Worm (Caenorhabditis elegans) whole organism, L2 larva: Measurements from ENCODE around the gene arx-2.

Source experiments
- C34F6.9 ChIP-seq: fragments of 150-350 bp; optimal IDR thresholded peaks from 2 replicates; lab custom pipeline; 2014; ENCODE audit warnings: missing biosample characterization, missing genetic modification characterization
- F13H6.1 ChIP-seq: sonication (generic microtip); optimal IDR thresholded peaks from 2 replicates; lab custom pipeline; 2016; ENCODE audit warnings: missing genetic modification characterization, missing compliant biosample characterization
- R02D3.7 ChIP-seq: fragments of 150-350 bp; optimal IDR thresholded peaks from 2 replicates; lab custom pipeline; 2014; ENCODE audit warnings: missing biosample characterization, missing genetic modification characterization
- ZK546.5 ChIP-seq: sonication (generic microtip); optimal IDR thresholded peaks from 2 replicates; lab custom pipeline; 2017; ENCODE audit warnings: missing biosample characterization, missing genetic modification characterization
- alr-1 ChIP-seq: fragments of 150-350 bp; optimal IDR thresholded peaks from 2 replicates; lab custom pipeline; 2014; ENCODE audit warnings: missing biosample characterization, missing genetic modification characterization
- ama-1 ChIP-seq: fragments of 150-350 bp; optimal IDR thresholded peaks from 2 replicates; lab custom pipeline; 2018; ENCODE audit warnings: inconsistent platforms
- blmp-1 ChIP-seq: sonication (generic microtip); optimal IDR thresholded peaks from 2 replicates; lab custom pipeline; 2017; ENCODE audit warnings: missing genetic modification characterization, mild to moderate bottlenecking, missing compliant biosample characterization, antibody characterized with exemption, moderate library complexity; ENCODE audit not compliant: insufficient read depth
- ceh-16 ChIP-seq: fragments of 150-350 bp; optimal IDR thresholded peaks from 2 replicates; lab custom pipeline; 2014; ENCODE audit warnings: missing biosample characterization, missing genetic modification characterization
- ceh-82 ChIP-seq: fragments of 150-350 bp; optimal IDR thresholded peaks from 2 replicates; lab custom pipeline; 2014; ENCODE audit warnings: missing biosample characterization, missing genetic modification characterization
- dmd-4 ChIP-seq: sonication (generic microtip); optimal IDR thresholded peaks from 2 replicates; lab custom pipeline; 2017; ENCODE audit warnings: missing biosample characterization, missing genetic modification characterization
- egl-27 ChIP-seq: sonication (generic microtip); optimal IDR thresholded peaks from 3 replicates; lab custom pipeline; 2017; ENCODE audit warnings: missing biosample characterization, missing genetic modification reagents, missing genetic modification characterization
- elt-1 ChIP-seq: fragments of 150-350 bp; optimal IDR thresholded peaks from 2 replicates; lab custom pipeline; 2014; ENCODE audit warnings: missing biosample characterization, missing genetic modification characterization
- elt-3 ChIP-seq: sonication (generic microtip); optimal IDR thresholded peaks from 2 replicates; lab custom pipeline; 2017; ENCODE audit warnings: missing biosample characterization, missing genetic modification characterization
- fos-1 ChIP-seq: fragments of 150-350 bp; optimal IDR thresholded peaks from 2 replicates; lab custom pipeline; 2014; ENCODE audit warnings: missing biosample characterization, missing genetic modification characterization
- gmeb-1 ChIP-seq: fragments of 150-350 bp; optimal IDR thresholded peaks from 2 replicates; lab custom pipeline; 2014; ENCODE audit warnings: missing biosample characterization, missing genetic modification characterization
- lin-11 ChIP-seq: fragments of 150-350 bp; sonication (generic microtip); optimal IDR thresholded peaks from 2 replicates; lab custom pipeline; 2014; ENCODE audit warnings: missing biosample characterization, missing genetic modification characterization, inconsistent platforms, mixed read lengths
- lin-13 ChIP-seq: fragments of 150-350 bp; optimal IDR thresholded peaks from 2 replicates; lab custom pipeline; 2014; ENCODE audit warnings: missing biosample characterization, missing genetic modification reagents, missing genetic modification characterization
- lin-39 ChIP-seq: fragments of 150-350 bp; optimal IDR thresholded peaks from 2 replicates; lab custom pipeline; 2014; ENCODE audit warnings: missing biosample characterization, missing genetic modification reagents, missing genetic modification characterization
- lsy-2 ChIP-seq, 2 experiments: fragments of 150-350 bp in 1 of 2; sonication (generic microtip) in 1 of 2; optimal IDR thresholded peaks; 2 replicates each; lab custom pipeline; 2014 to 2017; ENCODE audit warnings: missing biosample characterization in 2 of 2, missing genetic modification characterization in 2 of 2
- mab-5 ChIP-seq: fragments of 150-350 bp; optimal IDR thresholded peaks from 2 replicates; lab custom pipeline; 2014; ENCODE audit warnings: missing biosample characterization, missing genetic modification characterization
- mdl-1 ChIP-seq, 2 experiments: fragments of 150-350 bp in 1 of 2; sonication (generic microtip) in 1 of 2; optimal IDR thresholded peaks; 2 replicates each; lab custom pipeline; 2017; ENCODE audit warnings: missing biosample characterization in 2 of 2, missing genetic modification characterization in 2 of 2
- nhr-10 ChIP-seq: sonication (generic microtip); optimal IDR thresholded peaks from 2 replicates; lab custom pipeline; 2017; ENCODE audit warnings: missing biosample characterization, missing genetic modification characterization
- nhr-12 ChIP-seq: fragments of 150-350 bp; optimal IDR thresholded peaks from 2 replicates; lab custom pipeline; 2014; ENCODE audit warnings: missing biosample characterization, missing genetic modification characterization
- nhr-129 ChIP-seq: fragments of 150-350 bp; optimal IDR thresholded peaks from 2 replicates; lab custom pipeline; 2014; ENCODE audit warnings: missing biosample characterization, missing genetic modification characterization
- nhr-21 ChIP-seq: fragments of 150-350 bp; optimal IDR thresholded peaks from 2 replicates; lab custom pipeline; 2014; ENCODE audit warnings: missing biosample characterization, missing genetic modification characterization
- nhr-23 ChIP-seq: fragments of 150-350 bp; optimal IDR thresholded peaks from 2 replicates; lab custom pipeline; 2014; ENCODE audit warnings: missing biosample characterization, missing genetic modification reagents, missing genetic modification characterization
- nhr-237 ChIP-seq: fragments of 150-350 bp; optimal IDR thresholded peaks from 2 replicates; lab custom pipeline; 2014; ENCODE audit warnings: missing biosample characterization, missing genetic modification characterization
- nhr-25 ChIP-seq: fragments of 150-350 bp; sonication (generic microtip); optimal IDR thresholded peaks from 3 replicates; lab custom pipeline; 2014; ENCODE audit warnings: missing biosample characterization, missing genetic modification characterization
- nhr-6 ChIP-seq: fragments of 150-350 bp; optimal IDR thresholded peaks from 2 replicates; lab custom pipeline; 2014; ENCODE audit warnings: missing biosample characterization, missing genetic modification characterization
- nhr-77 ChIP-seq: fragments of 150-350 bp; optimal IDR thresholded peaks from 2 replicates; lab custom pipeline; 2014; ENCODE audit warnings: missing biosample characterization, missing genetic modification characterization
- peb-1 ChIP-seq: fragments of 150-350 bp; optimal IDR thresholded peaks from 2 replicates; lab custom pipeline; 2014; ENCODE audit warnings: missing biosample characterization, missing genetic modification characterization
- sem-4 ChIP-seq: fragments of 150-350 bp; optimal IDR thresholded peaks from 2 replicates; lab custom pipeline; 2014; ENCODE audit warnings: missing biosample characterization, missing genetic modification reagents, missing genetic modification characterization
- sma-3 ChIP-seq: sonication (generic microtip); optimal IDR thresholded peaks from 2 replicates; lab custom pipeline; 2016; ENCODE audit warnings: missing genetic modification reagents, missing genetic modification characterization, missing compliant biosample characterization
- sma-9 ChIP-seq, 2 experiments: fragments of 150-350 bp in 1 of 2; sonication (generic microtip) in 1 of 2; optimal IDR thresholded peaks; 2 replicates each; lab custom pipeline; 2014 to 2016; ENCODE audit warnings: missing genetic modification characterization in 2 of 2, mild to moderate bottlenecking in 1 of 2, missing biosample characterization in 1 of 2, missing compliant biosample characterization in 1 of 2, missing genetic modification reagents in 1 of 2, moderate library complexity in 1 of 2
- snpc-4 ChIP-seq: fragments of 150-350 bp; optimal IDR thresholded peaks from 2 replicates; lab custom pipeline; 2014; ENCODE audit warnings: missing biosample characterization, missing genetic modification characterization
- unc-39 ChIP-seq: fragments of 150-350 bp; optimal IDR thresholded peaks from 2 replicates; lab custom pipeline; 2014; ENCODE audit warnings: missing biosample characterization, missing genetic modification characterization
- unc-55 ChIP-seq: fragments of 150-350 bp; sonication (generic microtip); optimal IDR thresholded peaks from 3 replicates; lab custom pipeline; 2014; ENCODE audit warnings: missing biosample characterization, missing genetic modification reagents, missing genetic modification characterization
- unc-62 ChIP-seq: fragments of 150-350 bp; optimal IDR thresholded peaks from 2 replicates; lab custom pipeline; 2014; ENCODE audit warnings: missing biosample characterization, missing genetic modification reagents, missing genetic modification characterization
- zag-1 ChIP-seq: fragments of 150-350 bp; optimal IDR thresholded peaks from 2 replicates; lab custom pipeline; 2014; ENCODE audit warnings: missing biosample characterization, missing genetic modification characterization
- ztf-1 ChIP-seq: fragments of 200-800 bp; sonication (Bioruptor generic); conservative IDR thresholded peaks from 2 replicates; pipeline ENCODE4 v1.3.6; 2022; ENCODE audit warnings: missing genetic modification characterization, missing compliant biosample characterization
- ztf-11 ChIP-seq: sonication (generic microtip); optimal IDR thresholded peaks from 2 replicates; lab custom pipeline; 2017; ENCODE audit warnings: missing biosample characterization, missing genetic modification characterization
- ztf-4 ChIP-seq: fragments of 150-350 bp; optimal IDR thresholded peaks from 2 replicates; lab custom pipeline; 2014; ENCODE audit warnings: missing biosample characterization, missing genetic modification characterization

Gene arx-2

ce11 chrV:10381726-10382125, 43.6 kb upstream of the arx-2 start, which contains the start of gene abu-1:
Gene abu-1, minus strand, starts transcription at chrV:10381826.
- TF ChIP-seq alr-1 (tag; lab: Kevin White, UChicago) (no peak), unc-62 (no peak), ceh-16 (tag; lab: Kevin White, UChicago) (no peak), C34F6.9 (tag; lab: Kevin White, UChicago) (no peak), lin-11 (no peak), ztf-11 (tag; lab: Kevin White, UChicago) (no peak)

ce11 chrV:10379761-10380160, 41.6 kb upstream of the arx-2 start:
- TF ChIP-seq ztf-11 (tag; lab: Kevin White, UChicago) (no peak), nhr-6 (tag; lab: Kevin White, UChicago) (no peak), lin-39 (tag; lab: Kevin White, UChicago) (no peak), sem-4 (tag; lab: Kevin White, UChicago) (no peak), nhr-237 (no peak), lin-11 (no peak), unc-39 (tag; lab: Kevin White, UChicago) (no peak), R02D3.7 (tag; lab: Kevin White, UChicago) (no peak), nhr-12 (tag; lab: Kevin White, UChicago) (no peak), elt-3 (tag; lab: Kevin White, UChicago) (no peak)

ce11 chrV:10379293-10379692, 41.1 kb upstream of the arx-2 start, which contains the start of gene AC3.12:
Gene AC3.12, minus strand, starts transcription at chrV:10379393.
- no peak for TF ChIP-seq nhr-237
- no peak for TF ChIP-seq lin-39 (tag; lab: Kevin White, UChicago)
- no peak for TF ChIP-seq nhr-23 (tag; lab: Kevin White, UChicago)
- TF ChIP-seq mdl-1 (tag; optimal IDR thresholded peaks at IDR 0.05; lab: Kevin White, UChicago) = no peak
- TF ChIP-seq zag-1 (tag; lab: Kevin White, UChicago) = no peak
- no peak for TF ChIP-seq C34F6.9 (tag; lab: Kevin White, UChicago)
- TF ChIP-seq nhr-129 (tag; lab: Kevin White, UChicago) = no peak
- TF ChIP-seq lsy-2 (tag; optimal IDR thresholded peaks at IDR 0.05; lab: Kevin White, UChicago) = no peak
- no peak for TF ChIP-seq egl-27 (tag; lab: Kevin White, UChicago)
- no peak for TF ChIP-seq sem-4 (tag; lab: Kevin White, UChicago)
- TF ChIP-seq peb-1 (tag; lab: Kevin White, UChicago) = no peak
- no peak for TF ChIP-seq ZK546.5 (tag; lab: Kevin White, UChicago)
- TF ChIP-seq elt-3 (tag; lab: Kevin White, UChicago) = no peak
- no peak for TF ChIP-seq nhr-77
- no peak for TF ChIP-seq sma-3 (GFP tag; lab: Kevin White, UChicago)
- TF ChIP-seq ceh-82 (tag; lab: Kevin White, UChicago) = no peak
- TF ChIP-seq gmeb-1 (tag; lab: Kevin White, UChicago) = no peak

- TF ChIP-seq lin-11 (no peak), fos-1 (tag; lab: Kevin White, UChicago) (peak; percentile 60)
Observed at ce11 chrV:10371951-10372350, 33.8 kb upstream of the arx-2 start, which contains the start of gene ugt-49. Gene ugt-49, plus strand, starts transcription at chrV:10372321.

- TF ChIP-seq alr-1 (tag; lab: Kevin White, UChicago) = no peak
- no peak for TF ChIP-seq nhr-10 (tag; lab: Kevin White, UChicago)
- no peak for TF ChIP-seq nhr-237
- TF ChIP-seq nhr-12 (tag; lab: Kevin White, UChicago) = no peak
- no peak for TF ChIP-seq ZK546.5 (tag; lab: Kevin White, UChicago)
- TF ChIP-seq dmd-4 = no peak
- TF ChIP-seq sma-9 (GFP tag; optimal IDR thresholded peaks at IDR 0.05; lab: Kevin White, UChicago) = peak; percentile 68
- no peak for TF ChIP-seq sma-9 (tag; optimal IDR thresholded peaks at IDR 0.05; lab: Kevin White, UChicago)
- TF ChIP-seq ama-1 (lab: Kevin White, UChicago) = no peak
- TF ChIP-seq gmeb-1 (tag; lab: Kevin White, UChicago) = peak; percentile 64
- TF ChIP-seq nhr-23 (tag; lab: Kevin White, UChicago) = no peak
- TF ChIP-seq ceh-16 (tag; lab: Kevin White, UChicago) = no peak
- no peak for TF ChIP-seq egl-27 (tag; lab: Kevin White, UChicago)
- peak; percentile 22 for TF ChIP-seq nhr-25
- no peak for TF ChIP-seq blmp-1 (tag; lab: Kevin White, UChicago)
- TF ChIP-seq unc-55 = no peak
- peak; percentile 76 for TF ChIP-seq fos-1 (tag; lab: Kevin White, UChicago)
- peak; percentile 61 for TF ChIP-seq sma-3 (GFP tag; lab: Kevin White, UChicago)
- no peak for TF ChIP-seq snpc-4 (tag; lab: Kevin White, UChicago)
- TF ChIP-seq lin-11 = no peak
- no peak for TF ChIP-seq zag-1 (tag; lab: Kevin White, UChicago)
- no peak for TF ChIP-seq F13H6.1 (tag; lab: Kevin White, UChicago)
- no peak for TF ChIP-seq lin-13 (GFP tag; lab: Kevin White, UChicago)
- TF ChIP-seq nhr-21 (tag; lab: Kevin White, UChicago) = no peak
- TF ChIP-seq mdl-1 (tag; optimal IDR thresholded peaks at IDR 0.05; lab: Kevin White, UChicago) = no peak
- TF ChIP-seq elt-1 (tag; lab: Kevin White, UChicago) = no peak
- no peak for TF ChIP-seq sem-4 (tag; lab: Kevin White, UChicago)
- TF ChIP-seq unc-39 (tag; lab: Kevin White, UChicago) = no peak
- no peak for TF ChIP-seq ceh-82 (tag; lab: Kevin White, UChicago)
- no peak for TF ChIP-seq mab-5 (tag; lab: Kevin White, UChicago)
- no peak for TF ChIP-seq nhr-77
- TF ChIP-seq ztf-1 (GFP tag; lab: Robert Waterston, UW) = no peak
- TF ChIP-seq ztf-4 (tag; lab: Kevin White, UChicago) = no peak
Observed at ce11 chrV:10371177-10371576, 33.0 kb upstream of the arx-2 start.
